Worm (Caenorhabditis elegans) whole organism, midembryonic: ENCODE measurements around the gene C06E1.9.

Source experiments
- cog-1 ChIP-seq: sonication (generic microtip); optimal IDR thresholded peaks from 2 replicates; lab custom pipeline; 2016; ENCODE audit warnings: missing genetic modification characterization, missing compliant biosample characterization
- flt-1 ChIP-seq: fragments of 200-800 bp; sonication (Bioruptor generic); IDR thresholded peaks from 2 replicates; pipeline ENCODE4 v1.3.6; 2022; ENCODE audit warnings: missing genetic modification characterization, missing compliant biosample characterization
- ztf-23 ChIP-seq: fragments of 200-800 bp; sonication (Bioruptor generic); IDR thresholded peaks from 2 replicates; pipeline ENCODE4 v1.3.6; 2022; ENCODE audit warnings: missing genetic modification reagents, missing genetic modification characterization, missing compliant biosample characterization

DNA sequence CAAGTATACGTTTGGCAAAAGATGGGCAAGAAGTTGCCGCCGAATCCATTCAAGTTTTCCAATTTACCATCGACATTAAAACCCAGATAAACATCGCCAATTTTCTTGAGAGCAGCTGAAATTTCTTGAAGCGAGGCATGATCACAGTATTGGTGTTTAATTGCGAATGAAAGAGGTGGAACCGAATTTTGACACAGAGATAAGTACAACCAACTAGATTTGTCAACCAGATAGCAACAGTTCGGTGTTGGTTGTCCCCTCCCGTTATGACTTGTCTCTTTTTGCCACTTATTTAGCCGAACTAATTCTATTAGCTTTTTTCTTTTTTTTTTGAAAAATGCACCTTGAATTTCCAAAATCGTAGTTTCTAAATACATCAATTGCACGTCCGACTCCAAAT lies 31.2 kb downstream of the C06E1.9 start:
- TF ChIP-seq flt-1 (GFP tag; lab: Robert Waterston, UW) (no peak), ztf-23 (GFP tag; lab: Robert Waterston, UW) (no peak), cog-1 (tag; lab: Kevin White, UChicago) (no peak)
